Worm (Caenorhabditis elegans): Measurements from ENCODE around the gene msp-79.

The msp-79 gene

DNA sequence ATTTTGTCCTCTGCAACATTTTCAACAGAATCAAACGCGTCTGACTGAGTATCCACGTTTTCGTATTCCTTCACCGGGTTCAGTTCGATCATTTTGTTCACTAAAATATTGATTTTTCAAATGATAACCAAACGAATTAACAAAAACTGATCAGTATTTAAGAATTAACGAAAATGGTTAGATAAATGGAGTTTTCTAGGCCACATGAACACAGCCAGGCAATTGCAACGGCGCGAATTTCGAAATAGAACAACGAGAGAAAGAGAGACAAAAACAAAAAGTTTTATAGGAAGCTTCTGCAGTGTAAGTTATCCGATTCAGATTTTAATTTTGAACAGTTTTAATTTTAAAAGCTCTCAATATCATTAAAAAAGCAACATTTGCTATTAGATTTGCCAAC is 10.6 kb upstream of the msp-79 start, which contains the start of gene sna-2:
Gene sna-2, minus strand, starts transcription at position 100 of the 400 bp plus-strand sequence.
- no peak for TF ChIP-seq ahr-1 (tag; optimal IDR thresholded peaks at IDR 0.05)
- TF ChIP-seq ceh-6 (GFP tag; optimal IDR thresholded peaks at IDR 0.05), result no peak
- TF ChIP-seq tbx-7 (tag; optimal IDR thresholded peaks at IDR 0.05), result peak; percentile 37
- TF ChIP-seq ref-2 (tag; optimal IDR thresholded peaks at IDR 0.05), result no peak
- no peak for TF ChIP-seq T23F11.4 (GFP tag; optimal IDR thresholded peaks at IDR 0.05)
- no peak for TF ChIP-seq ama-1 (optimal IDR thresholded peaks at IDR 0.05)
- TF ChIP-seq ceh-9 (tag; optimal IDR thresholded peaks at IDR 0.05), result no peak
- no peak for TF ChIP-seq npax-4 (tag; optimal IDR thresholded peaks at IDR 0.05)
- TF ChIP-seq pat-9 (tag; optimal IDR thresholded peaks at IDR 0.05), result no peak
- no peak for TF ChIP-seq mec-3 (tag; optimal IDR thresholded peaks at IDR 0.05; ENCODE audit: borderline replicate concordance)
- TF ChIP-seq zip-5 (tag; optimal IDR thresholded peaks at IDR 0.05), result no peak
- TF ChIP-seq nhr-232 (tag; optimal IDR thresholded peaks at IDR 0.05), result no peak
- TF ChIP-seq elt-4 (tag; optimal IDR thresholded peaks at IDR 0.05), result no peak
- no peak for TF ChIP-seq ceh-34 (tag; optimal IDR thresholded peaks at IDR 0.05)
- no peak for TF ChIP-seq syd-9 (tag; optimal IDR thresholded peaks at IDR 0.05)
- TF ChIP-seq pha-2 (tag; optimal IDR thresholded peaks at IDR 0.05), result no peak
- peak; percentile 50 for TF ChIP-seq rnt-1 (tag; optimal IDR thresholded peaks at IDR 0.05)
- no peak for TF ChIP-seq F13H6.1 (tag; optimal IDR thresholded peaks at IDR 0.05)
- no peak for TF ChIP-seq ceh-19 (GFP tag; optimal IDR thresholded peaks at IDR 0.05)
- TF ChIP-seq pqm-1 (tag; optimal IDR thresholded peaks at IDR 0.05), result no peak
- TF ChIP-seq C08G9.2 (tag; optimal IDR thresholded peaks at IDR 0.05), result peak; percentile 83
- peak; percentile 69 for TF ChIP-seq ceh-2 (tag; optimal IDR thresholded peaks at IDR 0.05)
- no peak for TF ChIP-seq hlh-30 (tag; optimal IDR thresholded peaks at IDR 0.05; ENCODE audit: insufficient read depth)
- TF ChIP-seq pax-1 (tag; optimal IDR thresholded peaks at IDR 0.05), result no peak
- TF ChIP-seq nhr-11 (tag; optimal IDR thresholded peaks at IDR 0.05), result no peak
- no peak for TF ChIP-seq sox-2 (GFP tag; IDR thresholded peaks at IDR 0.05)
- TF ChIP-seq unc-42 (tag; optimal IDR thresholded peaks at IDR 0.05), result peak; percentile 54
- no peak for TF ChIP-seq ceh-22 (tag; optimal IDR thresholded peaks at IDR 0.05)
- no peak for TF ChIP-seq madf-2 (tag; optimal IDR thresholded peaks at IDR 0.05)
- no peak for TF ChIP-seq ceh-45 (GFP tag; IDR thresholded peaks at IDR 0.05)
- TF ChIP-seq nfya-1 (tag; optimal IDR thresholded peaks at IDR 0.05), result peak; percentile 20
- peak; percentile 45 for TF ChIP-seq tbx-2 (tag; optimal IDR thresholded peaks at IDR 0.05)
- no peak for TF ChIP-seq ceh-24 (tag; optimal IDR thresholded peaks at IDR 0.05)
- no peak for TF ChIP-seq K09A11.1 (tag; optimal IDR thresholded peaks at IDR 0.05; ENCODE audit: insufficient read depth)
- TF ChIP-seq ceh-31 (tag; optimal IDR thresholded peaks at IDR 0.05), result peak; percentile 92
- TF ChIP-seq pros-1 (tag; optimal IDR thresholded peaks at IDR 0.05), result no peak
- no peak for TF ChIP-seq lin-11 (tag; optimal IDR thresholded peaks at IDR 0.05)
- no peak for TF ChIP-seq ceh-30 (tag; optimal IDR thresholded peaks at IDR 0.05)
- TF ChIP-seq sox-4 (tag; optimal IDR thresholded peaks at IDR 0.05), result no peak
- TF ChIP-seq ceh-14 (tag; optimal IDR thresholded peaks at IDR 0.05), result no peak
- no peak for TF ChIP-seq ceh-48 (tag; optimal IDR thresholded peaks at IDR 0.05)
- TF ChIP-seq hlh-8 (tag; optimal IDR thresholded peaks at IDR 0.05), result no peak
- TF ChIP-seq dmd-4 (tag; optimal IDR thresholded peaks at IDR 0.05; ENCODE audit: borderline replicate concordance), result no peak
- no peak for TF ChIP-seq pha-4 (tag; optimal IDR thresholded peaks at IDR 0.05)
- no peak for TF ChIP-seq fkh-10 (GFP tag; optimal IDR thresholded peaks at IDR 0.05)
- no peak for TF ChIP-seq hlh-15 (tag; optimal IDR thresholded peaks at IDR 0.05)
- TF ChIP-seq elt-2 (tag; optimal IDR thresholded peaks at IDR 0.05), result no peak
- peak; percentile 66 for TF ChIP-seq ets-4 (tag; optimal IDR thresholded peaks at IDR 0.05)
